Worm (Caenorhabditis elegans) whole organism, L2 larva: ENCODE results near the gene C01F1.5.

Experiments
- dmd-4 ChIP-seq: sonication (generic microtip); optimal IDR thresholded peaks from 2 replicates; lab custom pipeline; 2017; ENCODE audit warnings: missing biosample characterization, missing genetic modification characterization
- elt-1 ChIP-seq: fragments of 150-350 bp; optimal IDR thresholded peaks from 2 replicates; lab custom pipeline; 2014; ENCODE audit warnings: missing biosample characterization, missing genetic modification characterization
- elt-3 ChIP-seq: sonication (generic microtip); optimal IDR thresholded peaks from 2 replicates; lab custom pipeline; 2017; ENCODE audit warnings: missing biosample characterization, missing genetic modification characterization
- nhr-11 ChIP-seq: fragments of 150-350 bp; optimal IDR thresholded peaks from 2 replicates; lab custom pipeline; 2014; ENCODE audit warnings: missing biosample characterization, missing genetic modification characterization
- skn-1 ChIP-seq: sonication (generic microtip); optimal IDR thresholded peaks from 2 replicates; lab custom pipeline; 2017; ENCODE audit warnings: missing biosample characterization, missing genetic modification characterization

ce11 chrII:4230816-4231435 lies 50.7 kb downstream of the C01F1.5 start, which contains the start of gene C16A11.10:
- TF ChIP-seq elt-1 (tag; lab: Kevin White, UChicago), result no peak
- no peak for TF ChIP-seq dmd-4 (tag; lab: Kevin White, UChicago)
- TF ChIP-seq nhr-11, result no peak
- no peak for TF ChIP-seq skn-1 (tag; lab: Kevin White, UChicago)
- no peak for TF ChIP-seq elt-3 (tag; lab: Kevin White, UChicago)
